Fruit fly (Drosophila melanogaster) whole organism, embryonic: ENCODE data around the gene Smu1.

ENCODE experiments used
- CG12299 ChIP-seq: fragments of 200-800 bp; sonication (Bioruptor generic); optimal IDR thresholded peaks from 2 replicates; lab custom pipeline; 2018; ENCODE audit warnings: missing biosample characterization, mild to moderate bottlenecking, missing genetic modification characterization
- HmgD ChIP-seq: fragments of 200-800 bp; sonication (Bioruptor generic); optimal IDR thresholded peaks from 3 replicates; lab custom pipeline; 2016; ENCODE audit warnings: missing biosample characterization, missing genetic modification characterization
- YL-1 ChIP-seq: fragments of 200-800 bp; sonication (Bioruptor generic); optimal IDR thresholded peaks from 3 replicates; lab custom pipeline; 2017; ENCODE audit warnings: missing biosample characterization, mild to moderate bottlenecking, missing genetic modification characterization

dm6 chr3R:19023862-19024261 lies 42.7 kb upstream of the Smu1 start, which contains the start of the genes CG6005 and CG14286:
- TF ChIP-seq YL-1 (peak; percentile 80), CG12299 (no peak), HmgD (no peak)
